Worm (Caenorhabditis elegans) whole organism, L1 larva: ENCODE data around the gene tmem-231.

Experiments
- alr-1 ChIP-seq: fragments of 200-800 bp; sonication (Bioruptor generic); optimal IDR thresholded peaks from 2 replicates; lab custom pipeline; 2018; ENCODE audit warnings: borderline replicate concordance, mild to moderate bottlenecking, missing genetic modification characterization, missing compliant biosample characterization
- ceh-82 ChIP-seq, 3 experiments: fragments of 150-350 bp in 1 of 3; sonication (generic microtip) in 2 of 3; optimal IDR thresholded peaks; 2 replicates each; lab custom pipeline; 2014 to 2017; ENCODE audit warnings: missing biosample characterization in 3 of 3, missing genetic modification characterization in 3 of 3
- ces-1 ChIP-seq: fragments of 150-350 bp; optimal IDR thresholded peaks from 2 replicates; lab custom pipeline; 2014; ENCODE audit warnings: missing biosample characterization, missing genetic modification reagents, missing genetic modification characterization
- unc-130 ChIP-seq: fragments of 150-350 bp; optimal IDR thresholded peaks from 2 replicates; lab custom pipeline; 2017; ENCODE audit warnings: missing biosample characterization, missing genetic modification characterization, inconsistent platforms
- zag-1 ChIP-seq: fragments of 150-350 bp; optimal IDR thresholded peaks from 2 replicates; lab custom pipeline; 2014; ENCODE audit warnings: missing biosample characterization, missing genetic modification characterization
- ztf-11 ChIP-seq, 2 experiments: sonication (generic microtip); optimal IDR thresholded peaks; 2 replicates each; lab custom pipeline; 2016 to 2017; ENCODE audit warnings: missing genetic modification characterization in 2 of 2, missing biosample characterization in 1 of 2, missing compliant biosample characterization in 1 of 2
- ztf-4 ChIP-seq: fragments of 150-350 bp; optimal IDR thresholded peaks from 2 replicates; lab custom pipeline; 2014; ENCODE audit warnings: missing biosample characterization, missing genetic modification characterization

- no peak for TF ChIP-seq unc-130 (tag; lab: Kevin White, UChicago)
- no peak for TF ChIP-seq ztf-4 (tag; lab: Kevin White, UChicago)
- TF ChIP-seq alr-1 (tag; lab: Kevin White, UChicago), result no peak
- TF ChIP-seq ceh-82 (tag; optimal IDR thresholded peaks at IDR 0.05; lab: Kevin White, UChicago), result no peak
- no peak for TF ChIP-seq ces-1 (GFP tag; lab: Kevin White, UChicago)
- no peak for TF ChIP-seq zag-1 (tag; lab: Kevin White, UChicago)
- TF ChIP-seq ztf-11 (tag; optimal IDR thresholded peaks at IDR 0.05; lab: Kevin White, UChicago), result no peak
Observed at ce11 chrIV:8463716-8464115, 37.1 kb downstream of the tmem-231 start, which contains the start of gene str-176.
